Worm (Caenorhabditis elegans) whole organism, midembryonic: Measurements from ENCODE around the gene C10A4.3.

Experiments
- flt-1 ChIP-seq: fragments of 200-800 bp; sonication (Bioruptor generic); IDR thresholded peaks from 2 replicates; pipeline ENCODE4 v1.3.6; 2022; ENCODE audit warnings: missing genetic modification characterization, missing compliant biosample characterization
- med-1 ChIP-seq: sonication (generic microtip); optimal IDR thresholded peaks from 2 replicates; lab custom pipeline; 2017; ENCODE audit warnings: missing genetic modification characterization, mild to moderate bottlenecking, missing compliant biosample characterization, antibody characterized with exemption, missing genetic modification reagents; ENCODE audit not compliant: insufficient read depth
- ref-1 ChIP-seq: fragments of 200-800 bp; sonication (Bioruptor generic); conservative IDR thresholded peaks from 2 replicates; pipeline ENCODE4 v1.3.6; 2022; ENCODE audit warnings: missing genetic modification reagents, missing genetic modification characterization, missing compliant biosample characterization
- ztf-23 ChIP-seq: fragments of 200-800 bp; sonication (Bioruptor generic); IDR thresholded peaks from 2 replicates; pipeline ENCODE4 v1.3.6; 2022; ENCODE audit warnings: missing genetic modification reagents, missing genetic modification characterization, missing compliant biosample characterization
- ztf-29 ChIP-seq: fragments of 200-800 bp; sonication (Bioruptor generic); IDR thresholded peaks from 2 replicates; pipeline ENCODE4 v1.3.6; 2022; ENCODE audit warnings: missing genetic modification reagents, missing genetic modification characterization, missing compliant biosample characterization

DNA sequence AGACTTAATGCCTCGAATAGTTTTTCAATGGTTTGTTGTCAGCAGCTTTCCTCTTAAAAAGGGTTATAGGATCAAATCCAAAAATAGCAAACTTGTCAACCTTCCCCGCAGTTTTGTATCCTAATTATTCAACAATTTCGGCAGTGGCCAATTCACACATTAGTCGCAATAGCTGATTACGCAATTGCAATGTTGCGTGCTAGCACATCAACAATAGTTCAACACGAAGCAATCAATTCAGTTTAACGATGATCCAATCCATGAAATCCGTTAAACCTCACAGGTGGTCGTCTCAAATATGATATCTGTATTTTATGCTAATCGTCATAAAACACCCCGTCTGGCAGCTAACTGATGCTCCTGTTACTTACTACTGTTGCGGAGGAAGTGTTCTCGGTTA, 47.1 kb downstream of the C10A4.3 start:
- no peak for TF ChIP-seq ztf-29 (GFP tag; lab: Robert Waterston, UW)
- no peak for TF ChIP-seq flt-1
- no peak for TF ChIP-seq ref-1 (GFP tag; lab: Robert Waterston, UW)
- TF ChIP-seq med-1 (GFP tag; lab: Kevin White, UChicago) = no peak
- TF ChIP-seq ztf-23 (GFP tag; lab: Robert Waterston, UW) = no peak
